Worm (Caenorhabditis elegans): Measurements from ENCODE around the gene F19H6.4.

Gene F19H6.4

ce11 chrX:12365388-12365787, at the start of gene F19H6.4:
Gene F19H6.4 (plus strand): TSS chrX:12365688.
- no peak for TF ChIP-seq ama-1 (optimal IDR thresholded peaks at IDR 0.05)
- TF ChIP-seq nhr-12 (tag; optimal IDR thresholded peaks at IDR 0.05), result no peak
- no peak for TF ChIP-seq peb-1 (tag; optimal IDR thresholded peaks at IDR 0.05)
- no peak for TF ChIP-seq gmeb-1 (tag; optimal IDR thresholded peaks at IDR 0.05)
- TF ChIP-seq nhr-25 (tag; optimal IDR thresholded peaks at IDR 0.05), result no peak
- TF ChIP-seq F13H6.1 (tag; optimal IDR thresholded peaks at IDR 0.05), result no peak
- TF ChIP-seq lin-11 (tag; optimal IDR thresholded peaks at IDR 0.05), result no peak
- no peak for TF ChIP-seq unc-62 (GFP tag; optimal IDR thresholded peaks at IDR 0.05)
- TF ChIP-seq fos-1 (tag; optimal IDR thresholded peaks at IDR 0.05), result no peak
- TF ChIP-seq mdl-1 (tag; optimal IDR thresholded peaks at IDR 0.05), result no peak

- TF ChIP-seq ceh-82 (tag; optimal IDR thresholded peaks at IDR 0.05) (no peak), zag-1 (tag; optimal IDR thresholded peaks at IDR 0.05) (no peak), lin-13 (GFP tag; optimal IDR thresholded peaks at IDR 0.05) (no peak), fos-1 (tag; optimal IDR thresholded peaks at IDR 0.05) (no peak), nhr-25 (tag; optimal IDR thresholded peaks at IDR 0.05) (no peak), nhr-6 (tag; optimal IDR thresholded peaks at IDR 0.05) (no peak), F13H6.1 (tag; optimal IDR thresholded peaks at IDR 0.05) (no peak), nhr-12 (tag; optimal IDR thresholded peaks at IDR 0.05) (no peak), ceh-16 (tag; optimal IDR thresholded peaks at IDR 0.05) (no peak), dmd-4 (tag; optimal IDR thresholded peaks at IDR 0.05) (no peak), alr-1 (tag; optimal IDR thresholded peaks at IDR 0.05) (no peak), nhr-77 (tag; optimal IDR thresholded peaks at IDR 0.05) (no peak), nhr-10 (tag; optimal IDR thresholded peaks at IDR 0.05) (no peak), ztf-11 (tag; optimal IDR thresholded peaks at IDR 0.05) (no peak)
Observed at ce11 chrX:12317560-12317959, 47.9 kb upstream of the F19H6.4 start.

DNA sequence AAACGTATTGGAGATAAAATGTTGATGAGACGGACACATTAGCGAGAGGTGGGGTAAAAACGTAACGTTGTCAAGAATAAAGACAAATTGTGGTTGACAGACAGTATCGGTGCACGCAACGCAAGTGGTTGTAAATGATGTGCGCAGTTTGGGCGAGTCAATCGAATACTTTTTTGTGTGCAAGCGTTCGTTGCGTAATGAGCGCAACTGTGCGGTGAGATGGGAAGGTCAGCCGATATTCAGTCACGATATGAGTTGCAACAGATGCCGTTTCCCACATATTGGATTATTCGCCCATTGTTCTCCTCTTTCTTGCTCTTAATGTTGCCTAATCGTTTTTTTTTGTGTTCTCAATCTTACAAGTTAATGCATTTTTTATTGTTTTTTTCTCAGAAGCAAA, 44.8 kb upstream of the F19H6.4 start, which contains the start of gene ceh-40:
TSS of gene ceh-40 (minus strand) at position 41 of the 400 bp plus-strand sequence.
- no peak for TF ChIP-seq sem-4 (tag; optimal IDR thresholded peaks at IDR 0.05)
- TF ChIP-seq ceh-16 (tag; optimal IDR thresholded peaks at IDR 0.05), result no peak
- TF ChIP-seq blmp-1 (tag; optimal IDR thresholded peaks at IDR 0.05; ENCODE audit: insufficient read depth), result no peak
- no peak for TF ChIP-seq mdl-1 (tag; optimal IDR thresholded peaks at IDR 0.05)
- no peak for TF ChIP-seq aly-2 (tag; optimal IDR thresholded peaks at IDR 0.05)
- TF ChIP-seq mbf-1 (tag; optimal IDR thresholded peaks at IDR 0.05), result no peak
- TF ChIP-seq elt-1 (tag; optimal IDR thresholded peaks at IDR 0.05), result no peak
- no peak for TF ChIP-seq egl-27 (tag; optimal IDR thresholded peaks at IDR 0.05)

ce11 chrX:12321357-12321756, 44.1 kb upstream of the F19H6.4 start, which contains the start of gene F17A2.13:
Gene F17A2.13 (plus strand): TSS chrX:12321657.
- TF ChIP-seq nhr-21 (tag; optimal IDR thresholded peaks at IDR 0.05), result no peak
- TF ChIP-seq elt-1 (tag; optimal IDR thresholded peaks at IDR 0.05), result no peak
- no peak for TF ChIP-seq sem-4 (tag; optimal IDR thresholded peaks at IDR 0.05)
- no peak for TF ChIP-seq ceh-82 (tag; optimal IDR thresholded peaks at IDR 0.05)
- TF ChIP-seq elt-3 (tag; optimal IDR thresholded peaks at IDR 0.05), result no peak
- TF ChIP-seq lsy-2 (tag; optimal IDR thresholded peaks at IDR 0.05), result no peak
- TF ChIP-seq mdl-1 (tag; optimal IDR thresholded peaks at IDR 0.05), result no peak
- TF ChIP-seq nhr-12 (tag; optimal IDR thresholded peaks at IDR 0.05), result no peak
- TF ChIP-seq unc-55 (GFP tag; optimal IDR thresholded peaks at IDR 0.05), result no peak
- TF ChIP-seq lin-13 (GFP tag; optimal IDR thresholded peaks at IDR 0.05), result no peak
- TF ChIP-seq zag-1 (tag; optimal IDR thresholded peaks at IDR 0.05), result no peak

- TF ChIP-seq sem-4 (tag; optimal IDR thresholded peaks at IDR 0.05) (no peak), ztf-4 (tag; optimal IDR thresholded peaks at IDR 0.05) (no peak), nhr-12 (tag; optimal IDR thresholded peaks at IDR 0.05) (no peak), ceh-82 (tag; optimal IDR thresholded peaks at IDR 0.05) (no peak), fos-1 (tag; optimal IDR thresholded peaks at IDR 0.05) (no peak), snpc-4 (tag; optimal IDR thresholded peaks at IDR 0.05) (no peak)
Observed at ce11 chrX:12323439-12323838, 42.0 kb upstream of the F19H6.4 start, which contains the start of gene srd-40. Gene srd-40 (plus strand): TSS chrX:12323739.

DNA sequence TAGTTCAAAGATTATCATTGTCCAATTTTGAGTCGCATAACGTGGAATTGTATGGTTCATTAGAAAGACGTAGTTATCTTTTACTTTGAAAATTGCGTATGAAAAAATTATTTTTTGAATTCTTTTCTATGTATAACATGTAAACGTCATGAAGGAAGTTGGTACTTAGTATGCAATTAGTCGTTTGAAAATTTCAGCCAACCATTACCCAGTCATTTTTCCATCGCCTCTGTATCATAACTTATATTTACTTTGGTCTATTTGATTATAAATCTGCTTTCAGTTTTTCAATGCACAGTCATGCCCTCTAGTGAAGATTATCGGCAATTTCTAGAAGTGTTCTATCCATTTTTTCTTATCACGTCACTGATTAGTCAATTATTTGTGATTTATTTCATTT, 39.1 kb upstream of the F19H6.4 start, which contains the start of gene srd-41:
TSS of gene srd-41 (plus strand) at position 301 of the 400 bp plus-strand sequence.
- no peak for TF ChIP-seq zag-1 (tag; optimal IDR thresholded peaks at IDR 0.05)
